Fruit fly (Drosophila melanogaster): ENCODE measurements around the gene I-3.

DNA sequence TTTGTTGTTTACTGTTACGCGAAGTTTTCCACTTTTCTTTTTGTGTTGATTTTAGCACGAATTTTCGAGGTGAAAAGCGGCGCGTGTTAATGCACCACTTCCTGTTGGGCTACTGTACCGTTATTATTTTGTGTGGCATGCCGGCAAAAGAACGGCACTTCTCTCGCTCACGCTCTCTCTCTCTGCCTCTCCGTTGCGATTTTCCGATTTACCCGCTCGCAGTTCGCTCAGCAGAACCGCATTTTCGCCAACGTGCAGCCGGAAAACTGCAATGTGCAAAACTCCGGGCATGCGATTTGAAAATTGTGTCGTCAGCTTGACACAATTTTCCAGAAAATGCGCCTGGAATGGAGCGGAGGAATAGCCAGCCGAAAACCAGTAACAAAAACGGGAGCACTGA lies 44.5 kb upstream of the I-3 start, which contains the start of gene shakB:
- no peak for TF ChIP-seq psq (optimal IDR thresholded peaks at IDR 0.05)
- TF ChIP-seq h (optimal IDR thresholded peaks at IDR 0.05) = no peak
- no peak for TF ChIP-seq Sin3A (optimal IDR thresholded peaks at IDR 0.05)
- no peak for TF ChIP-seq Myc (optimal IDR thresholded peaks at IDR 0.05)
- no peak for TF ChIP-seq insv (optimal IDR thresholded peaks at IDR 0.05)
- TF ChIP-seq ttk (optimal IDR thresholded peaks at IDR 0.05) = no peak
